Fruit fly (Drosophila melanogaster) whole organism, embryonic: Measurements from ENCODE around the gene flfl.

Source experiments
- Asciz ChIP-seq: fragments of 200-800 bp; sonication (Bioruptor generic); optimal IDR thresholded peaks from 2 replicates; lab custom pipeline; 2017; ENCODE audit warnings: missing biosample characterization, mild to moderate bottlenecking, missing genetic modification characterization, missing genetic modification reagents
- B-H1 ChIP-seq: fragments of 200-800 bp; sonication (Bioruptor generic); IDR thresholded peaks from 3 replicates; pipeline ENCODE4 v1.3.6; 2022; ENCODE audit warnings: missing biosample characterization, missing genetic modification characterization
- Bgb ChIP-seq: fragments of 200-800 bp; sonication (Bioruptor generic); IDR thresholded peaks from 2 replicates; pipeline ENCODE4 v1.3.6; 2022; ENCODE audit warnings: missing biosample characterization, missing genetic modification characterization; ENCODE audit not compliant: partially characterized antibody
- Bteb2 ChIP-seq: fragments of 200-800 bp; sonication (Bioruptor generic); optimal IDR thresholded peaks from 2 replicates; lab custom pipeline; 2016; ENCODE audit warnings: missing biosample characterization, missing genetic modification characterization
- CG10366 ChIP-seq: fragments of 200-800 bp; sonication (Bioruptor generic); IDR thresholded peaks from 2 replicates; pipeline ENCODE4 v1.3.6; 2022; ENCODE audit warnings: missing biosample characterization, missing genetic modification characterization
- CG10543 ChIP-seq: fragments of 200-800 bp; sonication (Bioruptor generic); optimal IDR thresholded peaks from 3 replicates; lab custom pipeline; 2017; ENCODE audit warnings: missing biosample characterization, mild to moderate bottlenecking, missing genetic modification characterization, moderate library complexity
- CG12299 ChIP-seq: fragments of 200-800 bp; sonication (Bioruptor generic); optimal IDR thresholded peaks from 2 replicates; lab custom pipeline; 2018; ENCODE audit warnings: missing biosample characterization, mild to moderate bottlenecking, missing genetic modification characterization
- CG1233 ChIP-seq: fragments of 200-800 bp; sonication (Bioruptor generic); optimal IDR thresholded peaks from 4 replicates; lab custom pipeline; 2018; ENCODE audit warnings: missing biosample characterization, mild to moderate bottlenecking, missing genetic modification characterization
- CG12942 ChIP-seq: fragments of 200-800 bp; sonication (Bioruptor generic); optimal IDR thresholded peaks from 3 replicates; lab custom pipeline; 2016; ENCODE audit warnings: missing biosample characterization, missing genetic modification characterization
- CG13296 ChIP-seq: fragments of 200-800 bp; sonication (Bioruptor generic); optimal IDR thresholded peaks from 3 replicates; lab custom pipeline; 2018; ENCODE audit warnings: missing biosample characterization, mild to moderate bottlenecking, missing genetic modification characterization
- CG14860 ChIP-seq: fragments of 200-800 bp; sonication (Bioruptor generic); IDR thresholded peaks from 3 replicates; pipeline ENCODE4 v1.3.6; 2022; ENCODE audit warnings: missing biosample characterization, missing genetic modification characterization; ENCODE audit not compliant: partially characterized antibody
- CG1602 ChIP-seq: fragments of 200-800 bp; sonication (Bioruptor generic); optimal IDR thresholded peaks from 3 replicates; lab custom pipeline; 2016; ENCODE audit warnings: missing biosample characterization, missing genetic modification characterization
- CG16863 ChIP-seq: fragments of 200-800 bp; sonication (Bioruptor generic); optimal IDR thresholded peaks from 3 replicates; lab custom pipeline; 2016; ENCODE audit warnings: missing biosample characterization, missing genetic modification characterization
- CG17829 ChIP-seq: fragments of 200-800 bp; optimal IDR thresholded peaks from 2 replicates; lab custom pipeline; 2019; ENCODE audit warnings: missing biosample characterization, mild to moderate bottlenecking, missing genetic modification characterization, moderate library complexity
- CG33213 ChIP-seq: fragments of 200-800 bp; sonication (Bioruptor generic); optimal IDR thresholded peaks from 3 replicates; lab custom pipeline; 2016; ENCODE audit warnings: missing biosample characterization, missing genetic modification characterization
- CG43689 ChIP-seq: fragments of 200-800 bp; sonication (Bioruptor generic); IDR thresholded peaks from 2 replicates; pipeline ENCODE4 v1.3.6; 2022; ENCODE audit warnings: missing biosample characterization, missing genetic modification characterization
- CG4404 ChIP-seq: fragments of 200-800 bp; sonication (Bioruptor generic); IDR thresholded peaks from 2 replicates; pipeline ENCODE4 v1.3.6; 2022; ENCODE audit warnings: missing biosample characterization, missing genetic modification characterization
- CG5180 ChIP-seq: fragments of 200-800 bp; sonication (Bioruptor generic); optimal IDR thresholded peaks from 3 replicates; lab custom pipeline; 2017; ENCODE audit warnings: missing biosample characterization, missing genetic modification characterization, mild to moderate bottlenecking, moderate library complexity, missing genetic modification reagents
- CG5245 ChIP-seq: fragments of 200-800 bp; sonication (Bioruptor generic); optimal IDR thresholded peaks from 3 replicates; lab custom pipeline; 2016; ENCODE audit warnings: missing biosample characterization, missing genetic modification characterization
- CG5953 ChIP-seq: fragments of 200-800 bp; sonication (Bioruptor generic); IDR thresholded peaks from 2 replicates; pipeline ENCODE4 v1.3.6; 2022; ENCODE audit warnings: missing biosample characterization, missing genetic modification characterization
- CG6175 ChIP-seq: fragments of 200-800 bp; sonication (Bioruptor generic); IDR thresholded peaks from 3 replicates; pipeline ENCODE4 v1.3.6; 2022; ENCODE audit warnings: missing biosample characterization, missing genetic modification characterization
- CG6654 ChIP-seq: fragments of 200-800 bp; sonication (Bioruptor generic); optimal IDR thresholded peaks from 2 replicates; lab custom pipeline; 2017; ENCODE audit warnings: missing biosample characterization, mild to moderate bottlenecking, missing genetic modification characterization
- CG8478 ChIP-seq: fragments of >200 bp; optimal IDR thresholded peaks from 2 replicates; lab custom pipeline; 2018
- Dbx ChIP-seq: fragments of 200-800 bp; sonication (Bioruptor generic); IDR thresholded peaks from 3 replicates; pipeline ENCODE4 v1.3.6; 2022; ENCODE audit warnings: missing biosample characterization, missing genetic modification characterization
- Dfd ChIP-seq, 2 experiments: fragments of >200 bp; optimal IDR thresholded peaks; 2 replicates each; lab custom pipeline; 2017; ENCODE audit warnings: missing biosample characterization in 2 of 2, missing genetic modification characterization in 2 of 2
- Doc2 ChIP-seq: fragments of 200-800 bp; sonication (Bioruptor generic); IDR thresholded peaks from 2 replicates; pipeline ENCODE4 v1.3.6; 2022; ENCODE audit warnings: missing biosample characterization, missing genetic modification characterization
- Fer1 ChIP-seq: fragments of 200-800 bp; sonication (Bioruptor generic); optimal IDR thresholded peaks from 2 replicates; lab custom pipeline; 2017; ENCODE audit warnings: missing biosample characterization, mild to moderate bottlenecking, missing genetic modification characterization
- GATAe ChIP-seq: fragments of 200-800 bp; sonication (Bioruptor generic); conservative IDR thresholded peaks from 2 replicates; pipeline ENCODE4 v1.3.6; 2022; ENCODE audit warnings: missing biosample characterization, missing genetic modification characterization
- Hmx ChIP-seq: fragments of 200-800 bp; sonication (Bioruptor generic); optimal IDR thresholded peaks from 2 replicates; lab custom pipeline; 2016; ENCODE audit warnings: missing biosample characterization, missing genetic modification characterization
- Hsf ChIP-seq: fragments of 200-800 bp; sonication (Bioruptor generic); optimal IDR thresholded peaks from 3 replicates; lab custom pipeline; 2016; ENCODE audit warnings: missing biosample characterization, missing genetic modification characterization
- Lhr ChIP-seq: fragments of 200-800 bp; sonication (Bioruptor generic); optimal IDR thresholded peaks from 3 replicates; lab custom pipeline; 2017; ENCODE audit warnings: mild to moderate bottlenecking, missing biosample characterization, missing genetic modification reagents, missing genetic modification characterization
- Lpt ChIP-seq: fragments of >200 bp; optimal IDR thresholded peaks from 2 replicates; lab custom pipeline; 2018; ENCODE audit warnings: missing biosample characterization, missing genetic modification characterization
- Myb ChIP-seq: fragments of 200-800 bp; sonication (Bioruptor generic); optimal IDR thresholded peaks from 2 replicates; lab custom pipeline; 2016; ENCODE audit warnings: missing biosample characterization, missing genetic modification characterization
- Rx ChIP-seq: fragments of 200-800 bp; sonication (Bioruptor generic); IDR thresholded peaks from 2 replicates; pipeline ENCODE4 v1.3.6; 2022; ENCODE audit warnings: missing biosample characterization, missing genetic modification characterization
- cas ChIP-seq: fragments of 200-800 bp; sonication (Bioruptor generic); IDR thresholded peaks from 2 replicates; pipeline ENCODE4 v1.3.6; 2022; ENCODE audit warnings: missing biosample characterization, missing genetic modification characterization
- crp ChIP-seq, 2 experiments: fragments of 200-800 bp; sonication (Bioruptor generic); optimal IDR thresholded peaks; 2 replicates in 1 of 2; 3 replicates in 1 of 2; lab custom pipeline; 2017; ENCODE audit warnings: missing biosample characterization in 2 of 2, missing genetic modification characterization in 2 of 2, mild to moderate bottlenecking in 1 of 2, moderate library complexity in 1 of 2
- fd3F ChIP-seq: fragments of 200-800 bp; sonication (Bioruptor generic); optimal IDR thresholded peaks from 2 replicates; lab custom pipeline; 2018; ENCODE audit warnings: missing biosample characterization, mild to moderate bottlenecking, missing genetic modification characterization, moderate library complexity
- fd96Cb ChIP-seq: fragments of 200-800 bp; sonication (Bioruptor generic); optimal IDR thresholded peaks from 2 replicates; lab custom pipeline; 2018; ENCODE audit warnings: missing biosample characterization, mild to moderate bottlenecking, missing genetic modification characterization, moderate library complexity
- gcm2 ChIP-seq: fragments of 200-800 bp; sonication (Bioruptor generic); optimal IDR thresholded peaks from 2 replicates; lab custom pipeline; 2016; ENCODE audit warnings: missing biosample characterization, missing genetic modification characterization
- hb ChIP-seq: fragments of 200-800 bp; sonication (Bioruptor generic); IDR thresholded peaks from 3 replicates; pipeline ENCODE4 v1.3.6; 2022; ENCODE audit warnings: missing biosample characterization, missing genetic modification characterization; ENCODE audit not compliant: partially characterized antibody
- hbn ChIP-seq: fragments of 200-800 bp; sonication (Bioruptor generic); IDR thresholded peaks from 2 replicates; pipeline ENCODE4 v1.3.6; 2022; ENCODE audit warnings: missing biosample characterization, missing genetic modification characterization; ENCODE audit not compliant: partially characterized antibody
- jing ChIP-seq: fragments of 200-800 bp; sonication (Bioruptor generic); optimal IDR thresholded peaks from 2 replicates; lab custom pipeline; 2018; ENCODE audit warnings: missing biosample characterization, mild to moderate bottlenecking, missing genetic modification characterization
- luna ChIP-seq: fragments of 200-800 bp; sonication (Bioruptor generic); optimal IDR thresholded peaks from 2 replicates; lab custom pipeline; 2016; ENCODE audit warnings: missing biosample characterization, missing genetic modification characterization
- nerfin-1 ChIP-seq: fragments of 200-800 bp; sonication (Bioruptor generic); optimal IDR thresholded peaks from 3 replicates; lab custom pipeline; 2019; ENCODE audit warnings: missing biosample characterization, mild to moderate bottlenecking, missing genetic modification characterization, moderate library complexity
- sens-2 ChIP-seq: fragments of 200-800 bp; sonication (Bioruptor generic); IDR thresholded peaks from 2 replicates; pipeline ENCODE4 v1.3.6; 2022; ENCODE audit warnings: missing biosample characterization, missing genetic modification characterization
- shn ChIP-seq: fragments of 200-800 bp; sonication (Bioruptor generic); optimal IDR thresholded peaks from 3 replicates; lab custom pipeline; 2016; ENCODE audit warnings: missing biosample characterization, missing genetic modification characterization
- sqz ChIP-seq: fragments of 200-800 bp; sonication (Bioruptor generic); optimal IDR thresholded peaks from 3 replicates; lab custom pipeline; 2018; ENCODE audit warnings: missing biosample characterization, mild to moderate bottlenecking, missing genetic modification characterization
- tap ChIP-seq: fragments of 200-800 bp; optimal IDR thresholded peaks from 3 replicates; lab custom pipeline; 2019; ENCODE audit warnings: missing biosample characterization, mild to moderate bottlenecking, missing genetic modification characterization, moderate library complexity
- trem ChIP-seq: fragments of 200-800 bp; optimal IDR thresholded peaks from 3 replicates; lab custom pipeline; 2019; ENCODE audit warnings: missing biosample characterization, mild to moderate bottlenecking, missing genetic modification characterization, moderate library complexity

Gene flfl

DNA sequence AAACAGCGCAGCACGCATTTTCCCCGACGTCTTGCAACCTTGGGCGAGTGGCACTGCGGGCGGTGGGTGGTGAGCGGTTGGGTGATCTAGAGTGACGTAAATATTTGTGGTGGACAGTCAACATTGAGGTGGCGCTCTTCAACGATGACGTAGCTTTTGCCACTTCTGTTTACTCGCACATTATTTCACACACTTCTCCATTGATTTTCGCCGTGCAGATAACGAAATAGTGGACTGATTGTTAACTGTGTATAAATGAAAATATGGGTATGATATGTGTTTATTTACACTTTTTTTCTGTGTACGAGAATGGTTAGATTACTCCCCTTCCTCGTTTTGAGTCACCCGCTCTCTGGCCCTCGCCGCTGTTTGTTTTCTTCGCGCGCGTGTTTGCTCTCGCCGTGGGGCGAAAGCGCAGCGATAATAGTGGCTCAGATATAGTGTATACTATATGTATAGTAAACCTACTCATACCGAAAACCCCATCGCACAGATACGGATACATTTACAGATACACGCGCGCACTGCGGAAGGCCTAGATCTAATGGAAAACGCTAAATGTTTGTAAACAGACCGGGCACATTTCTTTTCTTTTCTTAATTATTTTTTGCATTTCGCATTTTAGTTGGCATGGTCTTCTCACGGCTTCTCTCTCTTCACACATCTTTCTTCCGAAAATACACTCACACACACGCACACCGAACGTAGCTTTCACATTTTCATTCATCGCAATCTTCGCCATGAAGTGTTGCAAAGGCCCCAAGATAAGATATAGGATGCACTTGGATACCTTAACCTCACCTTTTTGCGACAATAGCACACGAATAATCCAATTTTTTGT lies 2.9 kb downstream of the flfl start, which contains the start of gene omd (continued):
- no peak for TF ChIP-seq luna (GFP tag; lab: Kevin White, UChicago)
- peak; percentile 47 for TF ChIP-seq CG10366 (GFP tag; lab: Robert Waterston, UW)
- no peak for TF ChIP-seq CG8478
- TF ChIP-seq CG4404 (GFP tag; lab: Robert Waterston, UW) = no peak
- peak; percentile 28 for TF ChIP-seq Myb
- TF ChIP-seq CG1233 (GFP tag; lab: Kevin White, UChicago) = peak; percentile 57
- TF ChIP-seq CG14860 (GFP tag; lab: Robert Waterston, UW) = no peak
- peak; percentile 56 for TF ChIP-seq gcm2 (GFP tag; lab: Kevin White, UChicago)
- TF ChIP-seq crp (GFP tag; optimal IDR thresholded peaks at IDR 0.05; lab: Kevin White, UChicago) = peak in 1 of 2 experiments; percentile 7
- TF ChIP-seq Fer1 (GFP tag; lab: Kevin White, UChicago) = peak; percentile 78
- TF ChIP-seq Hmx (GFP tag; lab: Kevin White, UChicago) = no peak
- TF ChIP-seq Lhr (GFP tag; lab: Kevin White, UChicago) = no peak
- TF ChIP-seq trem (tag; lab: Kevin White, UChicago) = peak; percentile 11
- 0 out of 2 replicates have a peak, but pooled peaks have one; percentile 15 for TF ChIP-seq Bgb
- peak; percentile 44 for TF ChIP-seq CG12942 (GFP tag; lab: Kevin White, UChicago)
- peak; percentile 19 for TF ChIP-seq CG1602
- peak; percentile 64 for TF ChIP-seq nerfin-1 (tag; lab: Kevin White, UChicago)
- peak; percentile 54 for TF ChIP-seq CG16863 (GFP tag; lab: Kevin White, UChicago)
- no peak for TF ChIP-seq hb (GFP tag; lab: Robert Waterston, UW)
- TF ChIP-seq shn = peak; percentile 39
- TF ChIP-seq sqz (GFP tag; lab: Kevin White, UChicago) = no peak
- TF ChIP-seq CG33213 = peak; percentile 55
- TF ChIP-seq B-H1 = no peak; the same call in 2 of the 3 replicates
- no peak for TF ChIP-seq CG6175
- TF ChIP-seq Asciz (GFP tag; lab: Kevin White, UChicago) = peak; percentile 66
- TF ChIP-seq tap (tag; lab: Kevin White, UChicago) = no peak
- TF ChIP-seq Lpt (GFP tag; lab: Kevin White, UChicago) = no peak
- TF ChIP-seq Bteb2 (GFP tag; lab: Kevin White, UChicago) = peak; percentile 42
- TF ChIP-seq fd96Cb = no peak
- TF ChIP-seq CG5245 (GFP tag; lab: Kevin White, UChicago) = peak; percentile 33
- no peak for TF ChIP-seq CG43689 (GFP tag; lab: Robert Waterston, UW)
- TF ChIP-seq CG5180 = no peak
- peak; percentile 83 for TF ChIP-seq CG10543 (GFP tag; lab: Kevin White, UChicago)
- no peak for TF ChIP-seq hbn
- peak; percentile 8 for TF ChIP-seq CG6654 (GFP tag; lab: Kevin White, UChicago)
- peak; percentile 64 for TF ChIP-seq Hsf (GFP tag; lab: Kevin White, UChicago)
- TF ChIP-seq fd3F = no peak
- no peak for TF ChIP-seq Doc2 (GFP tag; lab: Robert Waterston, UW)
- TF ChIP-seq Dfd (GFP tag; optimal IDR thresholded peaks at IDR 0.05; lab: Kevin White, UChicago) = no peak
- peak; percentile 36 for TF ChIP-seq CG17829
- TF ChIP-seq jing (GFP tag; lab: Kevin White, UChicago) = no peak
- no peak for TF ChIP-seq Rx (GFP tag; lab: Robert Waterston, UW)
- 0 out of 3 replicates have a peak, but pooled peaks have one; percentile 46 for TF ChIP-seq Dbx (GFP tag; lab: Robert Waterston, UW)
- TF ChIP-seq GATAe (GFP tag; lab: Robert Waterston, UW) = no peak
- TF ChIP-seq CG13296 (GFP tag; lab: Kevin White, UChicago) = peak; percentile 75
- peak; percentile 42 for TF ChIP-seq CG12299
- peak; percentile 46; the same call in 1 of the 2 replicates for TF ChIP-seq CG5953 (GFP tag; lab: Robert Waterston, UW)
- no peak for TF ChIP-seq cas (GFP tag; lab: Robert Waterston, UW)
- 0 out of 2 replicates have a peak, but pooled peaks have one; percentile 30 for TF ChIP-seq sens-2 (GFP tag; lab: Robert Waterston, UW)
